Worm (Caenorhabditis elegans) whole organism, midembryonic: ENCODE data around the gene F39H12.1.

Source experiments
- T22C8.4 ChIP-seq: fragments of 200-800 bp; sonication (Bioruptor generic); IDR thresholded peaks from 2 replicates; pipeline ENCODE4 v1.3.6; 2022; ENCODE audit warnings: missing genetic modification characterization, missing compliant biosample characterization
- cog-1 ChIP-seq: sonication (generic microtip); optimal IDR thresholded peaks from 2 replicates; lab custom pipeline; 2016; ENCODE audit warnings: missing genetic modification characterization, missing compliant biosample characterization
- flt-1 ChIP-seq: fragments of 200-800 bp; sonication (Bioruptor generic); IDR thresholded peaks from 2 replicates; pipeline ENCODE4 v1.3.6; 2022; ENCODE audit warnings: missing genetic modification characterization, missing compliant biosample characterization
- klf-2 ChIP-seq: fragments of 200-800 bp; sonication (Bioruptor generic); conservative IDR thresholded peaks from 2 replicates; pipeline ENCODE4 v1.3.6; 2022; ENCODE audit warnings: missing genetic modification reagents, missing genetic modification characterization, missing compliant biosample characterization
- med-1 ChIP-seq: sonication (generic microtip); optimal IDR thresholded peaks from 2 replicates; lab custom pipeline; 2017; ENCODE audit warnings: missing genetic modification characterization, mild to moderate bottlenecking, missing compliant biosample characterization, antibody characterized with exemption, missing genetic modification reagents; ENCODE audit not compliant: insufficient read depth
- ref-1 ChIP-seq: fragments of 200-800 bp; sonication (Bioruptor generic); conservative IDR thresholded peaks from 2 replicates; pipeline ENCODE4 v1.3.6; 2022; ENCODE audit warnings: missing genetic modification reagents, missing genetic modification characterization, missing compliant biosample characterization
- tab-1 ChIP-seq: fragments of 200-800 bp; sonication (Bioruptor generic); IDR thresholded peaks from 2 replicates; pipeline ENCODE4 v1.3.6; 2022; ENCODE audit warnings: missing genetic modification characterization, missing compliant biosample characterization
- ztf-23 ChIP-seq: fragments of 200-800 bp; sonication (Bioruptor generic); IDR thresholded peaks from 2 replicates; pipeline ENCODE4 v1.3.6; 2022; ENCODE audit warnings: missing genetic modification reagents, missing genetic modification characterization, missing compliant biosample characterization
- ztf-29 ChIP-seq: fragments of 200-800 bp; sonication (Bioruptor generic); IDR thresholded peaks from 2 replicates; pipeline ENCODE4 v1.3.6; 2022; ENCODE audit warnings: missing genetic modification reagents, missing genetic modification characterization, missing compliant biosample characterization

The F39H12.1 gene

DNA sequence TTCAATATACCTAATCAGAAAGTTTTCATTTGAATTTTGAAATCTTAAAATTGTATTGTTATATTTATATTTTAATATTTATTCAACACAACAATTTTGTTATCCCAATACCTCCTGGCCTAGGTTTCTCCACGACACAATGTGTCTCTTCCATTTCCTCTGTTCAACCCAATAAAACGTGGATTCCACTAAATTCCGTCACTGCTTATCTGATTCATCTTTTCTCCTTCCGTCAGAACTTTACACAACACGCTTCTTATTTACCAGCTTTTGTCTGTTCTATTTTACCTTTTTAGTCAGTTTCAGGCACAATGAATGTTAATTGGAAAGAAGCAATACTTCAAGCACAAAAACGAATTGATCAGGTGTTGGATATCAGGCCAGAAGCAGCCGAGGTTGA lies at the start of gene F39H12.1:
Gene F39H12.1 (plus strand): TSS at position 301 of the 400 bp plus-strand sequence.
- no peak for TF ChIP-seq med-1 (GFP tag; lab: Kevin White, UChicago)
- no peak for TF ChIP-seq ztf-23
- TF ChIP-seq cog-1 (tag; lab: Kevin White, UChicago) = no peak
- TF ChIP-seq flt-1 (GFP tag; lab: Robert Waterston, UW) = no peak

DNA sequence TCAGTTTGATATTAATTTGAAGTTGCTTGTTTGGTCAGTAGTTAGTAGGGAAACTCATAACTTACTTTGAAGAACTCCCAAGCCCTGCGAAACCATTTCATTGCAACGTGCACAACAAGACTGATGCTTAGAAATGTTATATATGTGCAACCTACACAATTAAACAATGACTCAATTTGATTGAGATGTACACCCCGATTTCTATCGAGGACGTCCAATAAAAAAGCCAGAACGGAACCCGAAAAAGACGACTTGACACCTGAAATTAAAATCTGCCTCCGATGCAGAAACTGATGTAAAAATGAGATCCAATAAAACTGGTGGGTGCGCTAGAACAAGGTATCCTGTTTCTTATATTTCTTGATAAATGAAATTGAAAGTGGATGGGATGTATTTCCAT lies 49.7 kb upstream of the F39H12.1 start, which contains the start of gene T04G9.6:
Gene T04G9.6 (minus strand): TSS at position 101 of the 400 bp plus-strand sequence.
- TF ChIP-seq cog-1 (tag; lab: Kevin White, UChicago) (no peak), ref-1 (GFP tag; lab: Robert Waterston, UW) (no peak), ztf-23 (no peak)

DNA sequence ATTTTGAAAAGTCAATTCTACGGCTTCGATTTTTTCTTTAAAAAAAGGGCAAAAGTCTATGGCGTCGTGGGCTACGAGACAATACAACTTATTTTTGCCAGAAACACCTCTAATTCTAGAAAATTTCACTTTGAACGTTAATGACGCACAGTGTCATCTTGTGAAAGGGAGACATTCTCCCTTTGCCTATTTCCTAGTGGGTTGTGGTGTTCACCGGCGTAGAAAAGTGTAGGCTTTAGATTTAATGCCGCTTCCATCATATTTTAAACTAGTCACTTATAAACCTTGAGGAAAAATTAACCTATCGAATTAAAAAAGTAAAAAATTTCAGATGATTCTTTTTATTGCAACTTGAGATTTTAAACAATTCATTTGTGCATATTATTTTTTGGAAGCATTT lies 49.2 kb upstream of the F39H12.1 start:
- TF ChIP-seq ztf-29 (GFP tag; lab: Robert Waterston, UW) = no peak
- TF ChIP-seq ztf-23 = no peak
- no peak for TF ChIP-seq cog-1 (tag; lab: Kevin White, UChicago)
- TF ChIP-seq flt-1 (GFP tag; lab: Robert Waterston, UW) = no peak
- TF ChIP-seq tab-1 (GFP tag; lab: Robert Waterston, UW) = no peak

DNA sequence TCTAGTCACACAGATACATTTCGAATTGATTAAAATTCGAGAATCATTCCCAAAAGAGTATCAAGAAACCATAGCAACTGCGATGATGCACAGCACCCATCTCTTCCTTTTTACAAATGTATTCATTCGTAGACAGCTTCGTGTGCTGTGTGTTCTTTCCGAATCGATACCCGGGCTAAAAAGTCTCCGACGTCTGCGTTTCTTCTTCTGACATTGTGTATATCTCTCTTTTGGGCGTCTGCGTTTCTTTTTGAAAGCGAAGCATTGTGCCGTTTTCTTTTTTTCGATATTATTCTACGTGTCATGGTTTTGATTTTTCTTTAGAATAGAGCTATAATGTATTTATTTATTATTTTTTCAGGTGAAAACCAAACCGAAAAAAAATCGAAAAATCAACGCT lies 46.6 kb upstream of the F39H12.1 start, which contains the start of gene attf-5:
Gene attf-5 (plus strand): TSS at position 362 of the 400 bp plus-strand sequence.
- TF ChIP-seq tab-1 (GFP tag; lab: Robert Waterston, UW) (no peak), ztf-23 (no peak), med-1 (GFP tag; lab: Kevin White, UChicago) (no peak), T22C8.4 (GFP tag; lab: Robert Waterston, UW) (peak; percentile 80), ref-1 (GFP tag; lab: Robert Waterston, UW) (no peak), flt-1 (GFP tag; lab: Robert Waterston, UW) (no peak), ztf-29 (GFP tag; lab: Robert Waterston, UW) (no peak), klf-2 (GFP tag; lab: Robert Waterston, UW) (no peak), cog-1 (tag; lab: Kevin White, UChicago) (no peak)

DNA sequence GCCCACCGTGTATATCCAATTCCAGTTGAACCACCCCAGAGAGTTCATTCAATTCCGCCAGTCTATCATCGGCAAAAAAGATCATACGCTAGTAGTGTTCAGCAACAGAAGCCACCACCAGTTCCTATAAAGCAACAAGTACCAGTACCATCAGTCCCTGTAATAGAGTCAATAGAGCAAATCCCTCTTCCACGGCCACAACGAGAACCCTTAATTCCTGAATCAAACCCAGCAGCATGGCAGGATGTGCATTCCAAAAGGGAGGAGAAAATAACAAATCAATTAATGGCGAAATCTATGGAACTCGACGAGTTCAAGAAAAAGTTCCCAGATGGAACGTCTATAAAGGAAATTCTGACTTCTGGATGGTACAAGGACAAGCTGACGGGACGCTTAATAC lies 44.7 kb upstream of the F39H12.1 start:
- no peak for TF ChIP-seq T22C8.4 (GFP tag; lab: Robert Waterston, UW)
- TF ChIP-seq ztf-29 (GFP tag; lab: Robert Waterston, UW) = no peak
- no peak for TF ChIP-seq flt-1 (GFP tag; lab: Robert Waterston, UW)
- no peak for TF ChIP-seq cog-1 (tag; lab: Kevin White, UChicago)
- no peak for TF ChIP-seq ref-1 (GFP tag; lab: Robert Waterston, UW)
- no peak for TF ChIP-seq ztf-23
- no peak for TF ChIP-seq med-1 (GFP tag; lab: Kevin White, UChicago)
- TF ChIP-seq klf-2 (GFP tag; lab: Robert Waterston, UW) = no peak
- no peak for TF ChIP-seq tab-1 (GFP tag; lab: Robert Waterston, UW)

DNA sequence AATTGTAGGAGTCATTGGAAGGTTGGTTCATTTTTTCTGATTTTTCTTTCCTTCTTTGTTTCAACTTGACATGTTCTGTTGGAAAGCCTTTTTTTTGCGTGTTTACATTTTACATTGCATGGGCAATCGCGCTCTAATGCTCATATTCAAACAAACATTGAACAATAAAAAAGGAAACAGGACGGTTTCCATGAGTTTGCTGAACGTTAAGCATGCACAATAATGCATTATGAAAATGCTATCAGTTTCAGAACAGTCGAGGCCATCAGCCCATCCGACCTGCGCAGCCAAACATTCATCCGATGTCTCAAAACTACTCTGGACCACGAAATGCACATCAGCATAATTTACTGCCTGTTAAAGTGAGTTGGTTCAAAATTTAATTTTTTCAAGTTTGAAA lies 44.0 kb upstream of the F39H12.1 start:
- TF ChIP-seq ztf-29 (GFP tag; lab: Robert Waterston, UW) (no peak), T22C8.4 (GFP tag; lab: Robert Waterston, UW) (no peak), tab-1 (GFP tag; lab: Robert Waterston, UW) (no peak), ztf-23 (no peak), med-1 (GFP tag; lab: Kevin White, UChicago) (no peak), ref-1 (GFP tag; lab: Robert Waterston, UW) (no peak)

DNA sequence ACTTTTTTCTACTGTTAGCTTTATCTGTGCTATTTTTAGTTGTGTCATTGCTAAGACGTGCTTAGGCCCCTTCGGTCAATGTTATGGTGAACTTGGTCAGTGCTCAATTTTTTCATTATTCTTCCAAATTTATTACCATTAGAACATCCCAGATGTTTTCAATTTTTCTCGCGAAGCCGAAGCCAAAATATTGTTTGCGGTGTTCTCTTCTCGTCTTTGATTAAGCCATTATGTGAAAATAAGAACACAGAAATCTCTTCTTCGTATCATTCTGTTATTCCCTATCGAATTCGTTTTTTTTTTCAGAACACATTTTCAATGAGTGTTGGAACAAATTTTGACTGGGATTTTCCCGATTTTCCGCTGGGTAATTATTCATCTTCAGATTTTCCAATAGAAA lies 32.1 kb upstream of the F39H12.1 start, which contains the start of gene gtr-1:
Gene gtr-1 (plus strand): TSS at position 301 of the 400 bp plus-strand sequence.
- TF ChIP-seq ref-1 (GFP tag; lab: Robert Waterston, UW) = no peak
- TF ChIP-seq T22C8.4 (GFP tag; lab: Robert Waterston, UW) = no peak
- TF ChIP-seq tab-1 (GFP tag; lab: Robert Waterston, UW) = no peak

DNA sequence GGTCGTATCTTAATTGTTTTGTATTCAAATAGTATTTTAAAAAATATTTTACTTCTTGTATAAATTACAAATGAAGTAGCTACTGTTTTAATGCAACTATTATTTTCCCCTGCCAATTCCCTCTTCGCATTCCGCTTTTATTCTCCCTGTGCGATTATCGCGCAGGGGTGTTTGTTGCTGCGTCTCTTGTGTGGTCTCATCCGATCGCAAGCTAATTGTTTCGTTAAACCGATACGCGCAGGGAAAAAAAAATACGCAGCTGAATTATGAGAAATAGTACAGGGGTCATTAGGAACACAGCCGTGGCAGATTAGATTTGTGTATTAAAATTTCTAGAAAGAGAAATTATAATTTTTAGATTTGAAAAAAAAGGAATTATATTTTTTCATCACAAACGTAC lies 28.1 kb upstream of the F39H12.1 start:
- TF ChIP-seq tab-1 (GFP tag; lab: Robert Waterston, UW) = peak; percentile 83
- TF ChIP-seq ztf-29 (GFP tag; lab: Robert Waterston, UW) = peak; percentile 73
- peak; percentile 87 for TF ChIP-seq flt-1 (GFP tag; lab: Robert Waterston, UW)
- peak; percentile 57 for TF ChIP-seq med-1 (GFP tag; lab: Kevin White, UChicago)
- TF ChIP-seq ref-1 (GFP tag; lab: Robert Waterston, UW) = 0 out of 2 replicates have a peak, but pooled peaks have one; percentile 16
- peak; percentile 98 for TF ChIP-seq cog-1 (tag; lab: Kevin White, UChicago)
- TF ChIP-seq ztf-23 = peak; percentile 85
- peak; percentile 87 for TF ChIP-seq klf-2 (GFP tag; lab: Robert Waterston, UW)
- no peak for TF ChIP-seq T22C8.4 (GFP tag; lab: Robert Waterston, UW)

DNA sequence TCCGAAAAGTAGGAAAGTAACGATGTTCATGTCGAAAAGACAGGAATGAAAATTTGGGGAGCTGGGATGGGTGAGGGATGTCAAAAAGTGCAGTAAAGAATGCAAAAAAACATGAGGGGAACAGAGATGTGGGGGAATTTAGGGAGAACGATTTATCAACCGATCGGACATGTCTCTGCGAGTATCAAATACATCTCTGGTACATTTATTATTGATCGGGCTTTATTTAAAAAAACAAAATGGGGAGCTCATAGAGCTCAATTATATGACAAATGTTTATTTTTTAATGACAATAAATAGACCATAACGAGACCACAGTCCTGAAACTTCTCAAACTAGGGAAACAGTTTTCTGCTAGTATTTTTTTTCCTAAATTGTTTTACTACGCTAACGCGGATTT lies 23.9 kb upstream of the F39H12.1 start, which contains the start of gene F25E2.2:
Gene F25E2.2 (minus strand): TSS at position 101 of the 400 bp plus-strand sequence.
- TF ChIP-seq T22C8.4 (GFP tag; lab: Robert Waterston, UW) (no peak), cog-1 (tag; lab: Kevin White, UChicago) (no peak), ztf-23 (no peak), med-1 (GFP tag; lab: Kevin White, UChicago) (no peak), tab-1 (GFP tag; lab: Robert Waterston, UW) (no peak), ref-1 (GFP tag; lab: Robert Waterston, UW) (no peak), ztf-29 (GFP tag; lab: Robert Waterston, UW) (no peak), flt-1 (GFP tag; lab: Robert Waterston, UW) (no peak), klf-2 (GFP tag; lab: Robert Waterston, UW) (no peak)

DNA sequence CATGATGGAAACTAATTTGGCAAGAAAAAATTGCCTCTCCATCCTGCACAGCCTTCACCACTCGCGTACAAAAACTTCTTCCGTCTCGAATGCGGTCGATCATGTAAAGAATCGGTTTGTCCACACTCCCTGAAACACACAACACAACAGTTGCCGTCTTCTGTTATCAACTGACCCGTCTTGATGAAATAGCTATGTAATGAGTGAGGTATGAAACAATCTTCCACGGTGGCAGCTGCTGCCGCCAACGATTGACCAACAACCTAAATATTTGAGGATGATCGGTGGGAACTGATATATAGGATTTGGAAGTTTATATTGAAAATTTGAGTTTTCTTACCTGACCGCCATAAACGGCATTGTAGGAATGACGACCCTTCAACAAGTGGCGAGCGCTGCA lies 22.3 kb upstream of the F39H12.1 start:
- no peak for TF ChIP-seq med-1 (GFP tag; lab: Kevin White, UChicago)
- TF ChIP-seq cog-1 (tag; lab: Kevin White, UChicago) = no peak
